Fruit fly (Drosophila melanogaster) whole organism, embryonic: ENCODE data around the gene alpha-Est7.
A peak's percentile ranks its signal among the peaks of the same experiment; 100 is the strongest.

Experiments used
- Atf-2 ChIP-seq: fragments of 200-800 bp; sonication (Bioruptor generic); optimal IDR thresholded peaks from 2 replicates; lab custom pipeline; 2016; ENCODE audit warnings: missing biosample characterization, missing genetic modification characterization
- B-H2 ChIP-seq: fragments of 200-800 bp; sonication (Bioruptor generic); optimal IDR thresholded peaks from 2 replicates; lab custom pipeline; 2018; ENCODE audit warnings: missing biosample characterization, mild to moderate bottlenecking, missing genetic modification characterization
- CG10462 ChIP-seq: fragments of 200-800 bp; sonication (Bioruptor generic); optimal IDR thresholded peaks from 2 replicates; lab custom pipeline; 2016; ENCODE audit warnings: missing biosample characterization, missing genetic modification characterization
- CG11398 ChIP-seq: fragments of 200-800 bp; sonication (Bioruptor generic); optimal IDR thresholded peaks from 2 replicates; lab custom pipeline; 2016; ENCODE audit warnings: missing biosample characterization, missing genetic modification characterization
- CG12236 ChIP-seq: fragments of 200-800 bp; sonication (Bioruptor generic); optimal IDR thresholded peaks from 2 replicates; lab custom pipeline; 2016; ENCODE audit warnings: missing biosample characterization, missing genetic modification characterization
- CG14710 ChIP-seq: fragments of 200-800 bp; sonication (Bioruptor generic); optimal IDR thresholded peaks from 3 replicates; lab custom pipeline; 2019; ENCODE audit warnings: missing biosample characterization, mild to moderate bottlenecking, missing genetic modification characterization, moderate library complexity
- CG15514 ChIP-seq: fragments of 200-800 bp; sonication (Bioruptor generic); optimal IDR thresholded peaks from 3 replicates; lab custom pipeline; 2017; ENCODE audit warnings: missing biosample characterization, missing genetic modification characterization, mild to moderate bottlenecking, moderate library complexity, missing genetic modification reagents
- CG17385 ChIP-seq: fragments of 200-800 bp; sonication (Bioruptor generic); optimal IDR thresholded peaks from 3 replicates; lab custom pipeline; 2018; ENCODE audit warnings: missing biosample characterization, mild to moderate bottlenecking, missing genetic modification characterization
- CG18599 ChIP-seq: fragments of 200-800 bp; sonication (Bioruptor generic); optimal IDR thresholded peaks from 3 replicates; lab custom pipeline; 2017; ENCODE audit warnings: missing biosample characterization, missing genetic modification characterization, mild to moderate bottlenecking, moderate library complexity, missing genetic modification reagents
- CG2678 ChIP-seq: fragments of 200-800 bp; sonication (Bioruptor generic); optimal IDR thresholded peaks from 3 replicates; lab custom pipeline; 2019; ENCODE audit warnings: missing biosample characterization, mild to moderate bottlenecking, missing genetic modification characterization, moderate library complexity
- CG30431 ChIP-seq: fragments of 200-800 bp; sonication (Bioruptor generic); optimal IDR thresholded peaks from 2 replicates; lab custom pipeline; 2017; ENCODE audit warnings: missing biosample characterization, missing genetic modification characterization
- CG32772 ChIP-seq: fragments of 200-800 bp; sonication (Bioruptor generic); IDR thresholded peaks from 2 replicates; pipeline ENCODE4 v1.3.6; 2022; ENCODE audit warnings: missing biosample characterization, missing genetic modification characterization
- CG4360 ChIP-seq: fragments of 200-800 bp; sonication (Bioruptor generic); IDR thresholded peaks from 2 replicates; pipeline ENCODE4 v1.3.6; 2022; ENCODE audit warnings: missing biosample characterization, missing genetic modification characterization
- CG5245 ChIP-seq: fragments of 200-800 bp; sonication (Bioruptor generic); optimal IDR thresholded peaks from 3 replicates; lab custom pipeline; 2016; ENCODE audit warnings: missing biosample characterization, missing genetic modification characterization
- CG5953 ChIP-seq: fragments of 200-800 bp; sonication (Bioruptor generic); IDR thresholded peaks from 2 replicates; pipeline ENCODE4 v1.3.6; 2022; ENCODE audit warnings: missing biosample characterization, missing genetic modification characterization
- CG6272 ChIP-seq: fragments of 200-800 bp; sonication (Bioruptor generic); IDR thresholded peaks from 2 replicates; pipeline ENCODE4 v1.3.6; 2022; ENCODE audit warnings: missing biosample characterization, missing genetic modification characterization
- CG6765 ChIP-seq: fragments of 200-800 bp; sonication (Bioruptor generic); optimal IDR thresholded peaks from 3 replicates; lab custom pipeline; 2017; ENCODE audit warnings: missing biosample characterization, mild to moderate bottlenecking, missing genetic modification characterization
- CG7271 ChIP-seq: fragments of 200-800 bp; sonication (Bioruptor generic); optimal IDR thresholded peaks from 2 replicates; lab custom pipeline; 2018; ENCODE audit warnings: missing biosample characterization, mild to moderate bottlenecking, missing genetic modification characterization, moderate library complexity
- CG7372 ChIP-seq: fragments of 200-800 bp; sonication (Bioruptor generic); IDR thresholded peaks from 2 replicates; pipeline ENCODE4 v1.3.6; 2022; ENCODE audit warnings: missing biosample characterization, missing genetic modification characterization
- CG8924 ChIP-seq: fragments of 200-800 bp; optimal IDR thresholded peaks from 3 replicates; lab custom pipeline; 2019; ENCODE audit warnings: missing biosample characterization, mild to moderate bottlenecking, missing genetic modification characterization, moderate library complexity
- CG9932 ChIP-seq: fragments of 200-800 bp; sonication (Bioruptor generic); IDR thresholded peaks from 2 replicates; pipeline ENCODE4 v1.3.6; 2022; ENCODE audit warnings: missing biosample characterization, missing genetic modification characterization
- D ChIP-seq, 2 experiments: fragments of 200-800 bp in 1 of 2; fragments of >200 bp in 1 of 2; sonication (Bioruptor generic) in 1 of 2; optimal IDR thresholded peaks; 2 replicates in 1 of 2; 3 replicates in 1 of 2; lab custom pipeline; 2017; ENCODE audit warnings: mild to moderate bottlenecking in 1 of 2, missing biosample characterization in 1 of 2, missing genetic modification characterization in 1 of 2, missing genetic modification reagents in 1 of 2
- Fer1 ChIP-seq: fragments of 200-800 bp; sonication (Bioruptor generic); optimal IDR thresholded peaks from 2 replicates; lab custom pipeline; 2017; ENCODE audit warnings: missing biosample characterization, mild to moderate bottlenecking, missing genetic modification characterization
- Gug ChIP-seq: fragments of 200-800 bp; sonication (Bioruptor generic); IDR thresholded peaks from 4 replicates; pipeline ENCODE4 v1.3.6; 2022; ENCODE audit warnings: missing biosample characterization, missing genetic modification characterization
- HLH3B ChIP-seq: fragments of 200-800 bp; sonication (Bioruptor generic); IDR thresholded peaks from 2 replicates; pipeline ENCODE4 v1.3.6; 2022; ENCODE audit warnings: missing biosample characterization, missing genetic modification characterization
- Meics ChIP-seq: fragments of 200-800 bp; sonication (Bioruptor generic); optimal IDR thresholded peaks from 2 replicates; lab custom pipeline; 2017; ENCODE audit warnings: missing biosample characterization, mild to moderate bottlenecking, missing genetic modification characterization
- PHDP ChIP-seq: fragments of 200-800 bp; sonication (Bioruptor generic); optimal IDR thresholded peaks from 3 replicates; lab custom pipeline; 2018; ENCODE audit warnings: missing biosample characterization, mild to moderate bottlenecking, missing genetic modification characterization, moderate library complexity
- Sin3A ChIP-seq: fragments of >200 bp; optimal IDR thresholded peaks from 2 replicates; lab custom pipeline; 2018
- croc ChIP-seq: fragments of 200-800 bp; sonication (Bioruptor generic); conservative IDR thresholded peaks from 3 replicates; pipeline ENCODE4 v1.3.6; 2022; ENCODE audit warnings: missing biosample characterization, missing genetic modification characterization
- crol ChIP-seq: fragments of 200-800 bp; sonication (Bioruptor generic); IDR thresholded peaks from 2 replicates; pipeline ENCODE4 v1.3.6; 2022; ENCODE audit warnings: missing biosample characterization, missing genetic modification characterization
- cwo ChIP-seq: fragments of 200-800 bp; sonication (Bioruptor generic); optimal IDR thresholded peaks from 3 replicates; lab custom pipeline; 2017; ENCODE audit warnings: missing biosample characterization, missing genetic modification characterization, mild to moderate bottlenecking, moderate library complexity, missing genetic modification reagents
- dimm ChIP-seq: fragments of 200-800 bp; sonication (Bioruptor generic); IDR thresholded peaks from 2 replicates; pipeline ENCODE4 v1.3.6; 2022; ENCODE audit warnings: missing biosample characterization, missing genetic modification characterization
- dmrt99B ChIP-seq: fragments of 200-800 bp; sonication (Bioruptor generic); optimal IDR thresholded peaks from 2 replicates; lab custom pipeline; 2018; ENCODE audit warnings: missing biosample characterization, mild to moderate bottlenecking, missing genetic modification characterization, moderate library complexity
- exex ChIP-seq: fragments of 200-800 bp; sonication (Bioruptor generic); optimal IDR thresholded peaks from 4 replicates; lab custom pipeline; 2018; ENCODE audit warnings: missing biosample characterization, mild to moderate bottlenecking, missing genetic modification characterization, moderate library complexity
- fd3F ChIP-seq: fragments of 200-800 bp; sonication (Bioruptor generic); optimal IDR thresholded peaks from 2 replicates; lab custom pipeline; 2018; ENCODE audit warnings: missing biosample characterization, mild to moderate bottlenecking, missing genetic modification characterization, moderate library complexity
- ham ChIP-seq: fragments of 200-800 bp; sonication (Bioruptor generic); IDR thresholded peaks from 2 replicates; pipeline ENCODE4 v1.3.6; 2022; ENCODE audit warnings: missing biosample characterization, missing genetic modification characterization
- insv ChIP-seq, 2 experiments: fragments of 200-800 bp; sonication (Bioruptor generic); optimal IDR thresholded peaks; 3 replicates each; lab custom pipeline; 2016 to 2018; ENCODE audit warnings: missing biosample characterization in 2 of 2, missing genetic modification characterization in 2 of 2
- lab ChIP-seq: fragments of 200-800 bp; sonication (Bioruptor generic); optimal IDR thresholded peaks from 3 replicates; lab custom pipeline; 2017; ENCODE audit warnings: missing biosample characterization, missing genetic modification characterization, mild to moderate bottlenecking, moderate library complexity, missing genetic modification reagents
- maf-S ChIP-seq: fragments of 200-800 bp; sonication (Bioruptor generic); optimal IDR thresholded peaks from 2 replicates; lab custom pipeline; 2016; ENCODE audit warnings: missing biosample characterization, missing genetic modification characterization
- nerfin-2 ChIP-seq: fragments of 200-800 bp; sonication (Bioruptor generic); IDR thresholded peaks from 2 replicates; pipeline ENCODE4 v1.3.6; 2022; ENCODE audit warnings: missing biosample characterization, missing genetic modification characterization; ENCODE audit not compliant: partially characterized antibody
- pho ChIP-seq: fragments of 200-800 bp; sonication (Bioruptor generic); optimal IDR thresholded peaks from 2 replicates; lab custom pipeline; 2016; ENCODE audit warnings: missing biosample characterization, missing genetic modification characterization
- prd ChIP-seq, 3 experiments: fragments of >200 bp in 2 of 3; fragments of 200-800 bp in 1 of 3; sonication (Bioruptor generic) in 1 of 3; optimal IDR thresholded peaks in 2 of 3; IDR thresholded peaks in 1 of 3; 2 replicates in 2 of 3; 3 replicates in 1 of 3; pipeline versions ENCODE4 v1.3.6 to Lab custom; 2017 to 2022; ENCODE audit warnings: missing biosample characterization in 1 of 3, missing genetic modification characterization in 1 of 3
- salm ChIP-seq: fragments of 200-800 bp; sonication (Bioruptor generic); optimal IDR thresholded peaks from 2 replicates; lab custom pipeline; 2018; ENCODE audit warnings: missing biosample characterization, mild to moderate bottlenecking, missing genetic modification characterization
- scrt ChIP-seq: fragments of 200-800 bp; sonication (Bioruptor generic); optimal IDR thresholded peaks from 2 replicates; lab custom pipeline; 2018; ENCODE audit warnings: missing biosample characterization, mild to moderate bottlenecking, missing genetic modification characterization, moderate library complexity
- sd ChIP-seq: fragments of 200-800 bp; sonication (Bioruptor generic); optimal IDR thresholded peaks from 3 replicates; lab custom pipeline; 2018; ENCODE audit warnings: missing biosample characterization, mild to moderate bottlenecking, missing genetic modification characterization, moderate library complexity
- sens ChIP-seq: fragments of 200-800 bp; sonication (Bioruptor generic); peaks from one replicate; lab custom pipeline; 2016; ENCODE audit warnings: missing biosample characterization, missing genetic modification characterization
- stc ChIP-seq: fragments of 200-800 bp; sonication (Bioruptor generic); IDR thresholded peaks from 2 replicates; pipeline ENCODE4 v1.3.6; 2022; ENCODE audit warnings: missing biosample characterization, missing genetic modification characterization
- tgo ChIP-seq: fragments of 200-800 bp; sonication (Bioruptor generic); IDR thresholded peaks from 3 replicates; pipeline ENCODE4 v1.3.6; 2022; ENCODE audit warnings: missing biosample characterization, missing genetic modification characterization
- ttk ChIP-seq: fragments of 200-800 bp; sonication (Bioruptor generic); IDR thresholded peaks from 2 replicates; pipeline ENCODE4 v2.1.2; 2022; ENCODE audit warnings: missing biosample characterization, missing genetic modification characterization
- twi ChIP-seq: fragments of 200-800 bp; optimal IDR thresholded peaks from 2 replicates; lab custom pipeline; 2019; ENCODE audit warnings: missing biosample characterization, mild to moderate bottlenecking, missing genetic modification characterization, moderate library complexity
- tx ChIP-seq: fragments of 200-800 bp; sonication (Bioruptor generic); optimal IDR thresholded peaks from 2 replicates; lab custom pipeline; 2016; ENCODE audit warnings: missing biosample characterization, missing genetic modification characterization

Gene alpha-Est7

DNA sequence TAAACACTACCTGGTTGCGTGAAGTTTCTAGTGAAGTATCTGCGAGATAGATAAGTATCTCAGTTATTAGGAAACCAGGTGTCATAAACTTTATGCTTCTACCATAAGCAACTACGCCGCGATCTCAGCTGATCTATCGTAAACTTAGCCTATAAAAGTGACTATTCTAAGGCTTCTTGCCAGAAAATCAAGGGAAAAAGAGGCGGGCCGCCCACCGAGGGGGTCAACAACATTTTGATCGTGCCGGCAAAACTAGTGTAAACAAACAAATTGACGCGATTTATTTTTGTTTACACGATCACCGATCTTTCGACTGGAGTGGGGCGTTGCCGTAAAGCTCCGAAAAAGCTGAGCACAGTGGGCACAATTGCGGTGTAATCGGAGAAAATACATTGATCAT, 607 bp upstream of the alpha-Est7 start (continued):
- TF ChIP-seq CG5953 (GFP tag; lab: Robert Waterston, UW) (no peak), sens (GFP tag; lab: Kevin White, UChicago) (no peak), croc (GFP tag; lab: Robert Waterston, UW) (no peak), CG10462 (GFP tag; lab: Kevin White, UChicago) (no peak), dimm (no peak), Meics (GFP tag; lab: Kevin White, UChicago) (no peak), salm (tag; lab: Kevin White, UChicago) (no peak), fd3F (no peak), insv (GFP tag; optimal IDR thresholded peaks at IDR 0.05; lab: Kevin White, UChicago) (no peak), prd (optimal IDR thresholded peaks at IDR 0.05; lab: Kevin White, UChicago) (no peak), prd (GFP tag; IDR thresholded peaks at IDR 0.05; lab: Robert Waterston, UW) (no peak), CG6765 (no peak), D (optimal IDR thresholded peaks at IDR 0.05; lab: Kevin White, UChicago) (no peak), D (GFP tag; optimal IDR thresholded peaks at IDR 0.05; lab: Kevin White, UChicago) (no peak), dmrt99B (tag; lab: Kevin White, UChicago) (no peak), stc (GFP tag; lab: Robert Waterston, UW) (no peak), tgo (GFP tag; lab: Robert Waterston, UW) (no peak), CG5245 (GFP tag; lab: Kevin White, UChicago) (no peak), CG11398 (GFP tag; lab: Kevin White, UChicago) (no peak), scrt (GFP tag; lab: Kevin White, UChicago) (peak; percentile 8), Sin3A (lab: Kevin White, UChicago) (no peak), tx (GFP tag; lab: Kevin White, UChicago) (no peak), lab (peak; percentile 59), pho (GFP tag; lab: Kevin White, UChicago) (no peak), maf-S (GFP tag; lab: Kevin White, UChicago) (no peak), HLH3B (GFP tag; lab: Robert Waterston, UW) (no peak), nerfin-2 (GFP tag; lab: Robert Waterston, UW) (no peak), exex (tag; lab: Kevin White, UChicago) (peak; percentile 5), twi (no peak), CG18599 (GFP tag; lab: Kevin White, UChicago) (no peak), ham (GFP tag; lab: Robert Waterston, UW) (no peak), CG4360 (GFP tag; lab: Robert Waterston, UW) (no peak), Gug (GFP tag; lab: Robert Waterston, UW) (no peak), CG7372 (GFP tag; lab: Robert Waterston, UW) (no peak), CG32772 (no peak), B-H2 (GFP tag; lab: Kevin White, UChicago) (peak; percentile 20), CG7271 (tag; lab: Kevin White, UChicago) (no peak), ttk (no peak), cwo (GFP tag; lab: Kevin White, UChicago) (peak; percentile 4), CG9932 (GFP tag; lab: Robert Waterston, UW) (no peak), CG30431 (GFP tag; lab: Kevin White, UChicago) (no peak), CG15514 (GFP tag; lab: Kevin White, UChicago) (peak; percentile 30), CG6272 (no peak), CG17385 (GFP tag; lab: Kevin White, UChicago) (no peak), PHDP (peak; percentile 33), CG2678 (tag; lab: Kevin White, UChicago) (peak; percentile 33), Fer1 (GFP tag; lab: Kevin White, UChicago) (peak; percentile 43), CG12236 (GFP tag; lab: Kevin White, UChicago) (no peak), CG14710 (no peak), Atf-2 (no peak), CG8924 (tag; lab: Kevin White, UChicago) (no peak), crol (GFP tag; lab: Robert Waterston, UW) (no peak), sd (tag; lab: Kevin White, UChicago) (no peak)
